Worm (Caenorhabditis elegans): Measurements from ENCODE around the gene egl-23.

The egl-23 gene

ce11 chrIV:14034571-14034954, 45.7 kb downstream of the egl-23 start:
- no peak for TF ChIP-seq ztf-11 (tag; optimal IDR thresholded peaks at IDR 0.05)
- no peak for TF ChIP-seq F13H6.1 (tag; optimal IDR thresholded peaks at IDR 0.05)
- TF ChIP-seq nhr-25 (tag; optimal IDR thresholded peaks at IDR 0.05) = no peak
- no peak for TF ChIP-seq fos-1 (tag; optimal IDR thresholded peaks at IDR 0.05)
- TF ChIP-seq ama-1 (optimal IDR thresholded peaks at IDR 0.05) = no peak
- no peak for TF ChIP-seq sma-3 (GFP tag; optimal IDR thresholded peaks at IDR 0.05)
- TF ChIP-seq mdl-1 (tag; optimal IDR thresholded peaks at IDR 0.05) = no peak
- no peak for TF ChIP-seq skn-1 (tag; optimal IDR thresholded peaks at IDR 0.05)
- TF ChIP-seq nhr-11 (tag; optimal IDR thresholded peaks at IDR 0.05) = no peak
- TF ChIP-seq nhr-129 (tag; optimal IDR thresholded peaks at IDR 0.05) = no peak
- TF ChIP-seq gmeb-1 (tag; optimal IDR thresholded peaks at IDR 0.05) = no peak

- TF ChIP-seq nhr-23 (tag; optimal IDR thresholded peaks at IDR 0.05) (no peak), skn-1 (tag; optimal IDR thresholded peaks at IDR 0.05) (no peak), ZK546.5 (tag; optimal IDR thresholded peaks at IDR 0.05) (no peak), zag-1 (tag; optimal IDR thresholded peaks at IDR 0.05) (no peak), mab-5 (tag; optimal IDR thresholded peaks at IDR 0.05) (no peak), ztf-11 (tag; optimal IDR thresholded peaks at IDR 0.05) (no peak)
These were observed 54.8 kb downstream of the egl-23 start, which contains the start of gene Y37A1B.7 for ce11 chrIV:14043680-14044079. Gene Y37A1B.7, minus strand, starts transcription at chrIV:14043780.

- TF ChIP-seq nhr-129 (tag; optimal IDR thresholded peaks at IDR 0.05) (peak; percentile 32), nhr-25 (tag; optimal IDR thresholded peaks at IDR 0.05) (no peak)
These were observed 57.9 kb downstream of the egl-23 start for ce11 chrIV:14046777-14047176.

- TF ChIP-seq R02D3.7 (tag; optimal IDR thresholded peaks at IDR 0.05) (no peak), elt-1 (tag; optimal IDR thresholded peaks at IDR 0.05) (no peak), fos-1 (tag; optimal IDR thresholded peaks at IDR 0.05) (peak; percentile 76), nhr-23 (tag; optimal IDR thresholded peaks at IDR 0.05) (no peak), ama-1 (optimal IDR thresholded peaks at IDR 0.05) (no peak), skn-1 (tag; optimal IDR thresholded peaks at IDR 0.05) (peak; percentile 88), nhr-129 (tag; optimal IDR thresholded peaks at IDR 0.05) (peak; percentile 31), sma-9 (GFP tag; optimal IDR thresholded peaks at IDR 0.05) (no peak), sma-9 (tag; optimal IDR thresholded peaks at IDR 0.05) (no peak), aly-2 (tag; optimal IDR thresholded peaks at IDR 0.05) (no peak), crh-2 (tag; optimal IDR thresholded peaks at IDR 0.05) (peak; percentile 30)
These were observed 61.6 kb downstream of the egl-23 start for ce11 chrIV:14050442-14050841.

ce11 chrIV:14050900-14051299, 62.0 kb downstream of the egl-23 start, which contains the start of gene semo-1:
Gene semo-1, plus strand, starts transcription at chrIV:14051200.
- TF ChIP-seq skn-1 (tag; optimal IDR thresholded peaks at IDR 0.05) = no peak
- no peak for TF ChIP-seq lin-39 (tag; optimal IDR thresholded peaks at IDR 0.05)
- TF ChIP-seq sma-3 (GFP tag; optimal IDR thresholded peaks at IDR 0.05) = no peak
- no peak for TF ChIP-seq unc-55 (GFP tag; optimal IDR thresholded peaks at IDR 0.05)
- no peak for TF ChIP-seq unc-62 (GFP tag; optimal IDR thresholded peaks at IDR 0.05)
- TF ChIP-seq alr-1 (tag; optimal IDR thresholded peaks at IDR 0.05) = no peak
- TF ChIP-seq nhr-6 (tag; optimal IDR thresholded peaks at IDR 0.05) = no peak
- no peak for TF ChIP-seq C34F6.9 (tag; optimal IDR thresholded peaks at IDR 0.05)
- no peak for TF ChIP-seq nhr-23 (tag; optimal IDR thresholded peaks at IDR 0.05)
- TF ChIP-seq blmp-1 (tag; optimal IDR thresholded peaks at IDR 0.05; ENCODE audit: insufficient read depth) = no peak
- TF ChIP-seq ama-1 (optimal IDR thresholded peaks at IDR 0.05) = no peak
- no peak for TF ChIP-seq Y55F3AM.14 (GFP tag; optimal IDR thresholded peaks at IDR 0.05)
- no peak for TF ChIP-seq ceh-16 (tag; optimal IDR thresholded peaks at IDR 0.05)
- no peak for TF ChIP-seq F13H6.1 (tag; optimal IDR thresholded peaks at IDR 0.05)
- TF ChIP-seq R02D3.7 (tag; optimal IDR thresholded peaks at IDR 0.05) = no peak

- no peak for TF ChIP-seq lin-39 (tag; optimal IDR thresholded peaks at IDR 0.05)
- TF ChIP-seq ama-1 (optimal IDR thresholded peaks at IDR 0.05) = no peak
- TF ChIP-seq ZK546.5 (tag; optimal IDR thresholded peaks at IDR 0.05) = no peak
- TF ChIP-seq nhr-11 (tag; optimal IDR thresholded peaks at IDR 0.05) = no peak
These were observed 71.7 kb downstream of the egl-23 start, which contains the start of gene Y37A1B.4 for ce11 chrIV:14060612-14061011. Gene Y37A1B.4, minus strand, starts transcription at chrIV:14060712.

Data from whole organism, L2 larva.